Fruit fly (Drosophila melanogaster): ENCODE data around the gene CG42586.
"Not testable (repeated sequence)": the region's sequence is repeated elsewhere in the genome, so short reads cannot be mapped to it uniquely, and the experiment has no call there.

Gene CG42586

dm6 chr2L:14742893-14743292 is 1.3 kb upstream of the CG42586 start, which contains the start of gene CG34166:
CG34166 (plus strand) TSS chr2L:14743193.
- TF ChIP-seq CG13123 (GFP tag; optimal IDR thresholded peaks at IDR 0.05); bowl (GFP tag; IDR thresholded peaks at IDR 0.05); Hey (tag; optimal IDR thresholded peaks at IDR 0.05): not testable (repeated sequence)

- TF ChIP-seq bowl (GFP tag; IDR thresholded peaks at IDR 0.05); CG34376 (GFP tag; optimal IDR thresholded peaks at IDR 0.05); dimm (GFP tag; IDR thresholded peaks at IDR 0.05): not testable (repeated sequence)
Measured at dm6 chr2L:14739614-14740013, 2.0 kb downstream of the CG42586 start, which contains the start of gene CG42585. CG42585 (plus strand) TSS chr2L:14739914.

dm6 chr2L:14737669-14738068 is 4.0 kb downstream of the CG42586 start, which contains the start of gene CG31775:
CG31775 (minus strand) TSS chr2L:14737769.
- not testable (repeated sequence) for TF ChIP-seq CG5953 (GFP tag; IDR thresholded peaks at IDR 0.05); toy (GFP tag; IDR thresholded peaks at IDR 0.05); Hmx (GFP tag; optimal IDR thresholded peaks at IDR 0.05)

- not testable (repeated sequence) for TF ChIP-seq sc (optimal IDR thresholded peaks at IDR 0.05); sc (GFP tag; optimal IDR thresholded peaks at IDR 0.05); unc-4 (GFP tag; IDR thresholded peaks at IDR 0.05; ENCODE audit: partially characterized antibody); en (GFP tag; optimal IDR thresholded peaks at IDR 0.05)
Measured at dm6 chr2L:14735543-14735942, 6.1 kb downstream of the CG42586 start, which contains the start of gene CG31835. CG31835 (plus strand) TSS chr2L:14735843.

dm6 chr2L:14730077-14730476 is 11.6 kb downstream of the CG42586 start, which contains the start of gene CG42685:
CG42685 (minus strand) TSS chr2L:14730177.
- TF ChIP-seq bowl (GFP tag; IDR thresholded peaks at IDR 0.05) (no peak), Lhr (GFP tag; optimal IDR thresholded peaks at IDR 0.05) (no peak), kay (GFP tag; optimal IDR thresholded peaks at IDR 0.05) (no peak), CG2712 (tag; optimal IDR thresholded peaks at IDR 0.05) (no peak)

dm6 chr2L:14713467-14713866 is 28.2 kb downstream of the CG42586 start, which contains the start of gene CG34165:
CG34165 (plus strand) TSS chr2L:14713750.
- TF ChIP-seq CG12769 (tag; optimal IDR thresholded peaks at IDR 0.05) (peak; percentile 32), chinmo (GFP tag; IDR thresholded peaks at IDR 0.05; ENCODE audit: partially characterized antibody) (0 out of 4 replicates have a peak, but pooled peaks have one; percentile 54), toy (GFP tag; IDR thresholded peaks at IDR 0.05) (no peak), abd-A (tag; optimal IDR thresholded peaks at IDR 0.05) (peak; percentile 46), CG13894 (tag; optimal IDR thresholded peaks at IDR 0.05) (peak; percentile 35), HLH4C (GFP tag; IDR thresholded peaks at IDR 0.05; ENCODE audit: partially characterized antibody) (no peak), eve (GFP tag; optimal IDR thresholded peaks at IDR 0.05) (peak in 1 of 2 experiments; percentile 17), Awh (GFP tag; IDR thresholded peaks at IDR 0.05) (peak; percentile 64; the same call in 1 of the 2 replicates), Med (GFP tag) (peak; percentile 34), CG7928 (GFP tag; optimal IDR thresholded peaks at IDR 0.05) (no peak)

dm6 chr2L:14712245-14712644 is 29.4 kb downstream of the CG42586 start, which contains the start of gene CG15282:
CG15282 (plus strand) TSS chr2L:14712471.
- TF ChIP-seq cwo (GFP tag; optimal IDR thresholded peaks at IDR 0.05) (peak; percentile 6), CG7987 (GFP tag; optimal IDR thresholded peaks at IDR 0.05) (peak; percentile 90), CG10959 (GFP tag; IDR thresholded peaks at IDR 0.05) (no peak), abd-A (tag; optimal IDR thresholded peaks at IDR 0.05) (peak; percentile 67), CG6765 (GFP tag; optimal IDR thresholded peaks at IDR 0.05) (no peak), Med (GFP tag) (peak; percentile 24), dpn (GFP tag; optimal IDR thresholded peaks at IDR 0.05) (no peak), CG6683 (GFP tag; optimal IDR thresholded peaks at IDR 0.05) (no peak), lilli (GFP tag; optimal IDR thresholded peaks at IDR 0.05) (no peak), CG12104 (GFP tag; optimal IDR thresholded peaks at IDR 0.05) (no peak), chinmo (GFP tag; IDR thresholded peaks at IDR 0.05; ENCODE audit: partially characterized antibody) (0 out of 4 replicates have a peak, but pooled peaks have one; percentile 30), CG14667 (GFP tag; IDR thresholded peaks at IDR 0.05) (no peak), en (GFP tag; optimal IDR thresholded peaks at IDR 0.05) (no peak), Eip74EF (GFP tag; optimal IDR thresholded peaks at IDR 0.05) (peak in 1 of 2 experiments; percentile 1), CG32772 (GFP tag; IDR thresholded peaks at IDR 0.05) (no peak), sqz (GFP tag; optimal IDR thresholded peaks at IDR 0.05) (peak; percentile 8), tin (GFP tag; optimal IDR thresholded peaks at IDR 0.05) (no peak)

Data from whole organism, embryonic.